Worm (Caenorhabditis elegans) whole organism, L4 larva: ENCODE data around the gene Y53C12B.1.

Experiments
- D1046.2 ChIP-seq: fragments of 200-800 bp; sonication (Bioruptor generic); IDR thresholded peaks from 2 replicates; pipeline ENCODE4 v1.3.6; 2022; ENCODE audit warnings: missing genetic modification characterization, missing compliant biosample characterization
- F37D6.2 ChIP-seq: sonication (generic microtip); optimal IDR thresholded peaks from 2 replicates; lab custom pipeline; 2016; ENCODE audit warnings: mild to moderate bottlenecking, missing genetic modification characterization, missing compliant biosample characterization
- F49E8.2 ChIP-seq: sonication (generic microtip); optimal IDR thresholded peaks from 2 replicates; lab custom pipeline; 2016; ENCODE audit warnings: missing compliant biosample characterization, mild to moderate bottlenecking, missing genetic modification characterization, borderline replicate concordance
- R02D3.7 ChIP-seq: fragments of 150-350 bp; sonication (generic microtip); optimal IDR thresholded peaks from 3 replicates; lab custom pipeline; 2014; ENCODE audit warnings: missing biosample characterization, missing genetic modification characterization
- T26A8.4 ChIP-seq: fragments of 200-800 bp; sonication (Bioruptor generic); IDR thresholded peaks from 2 replicates; pipeline ENCODE4 v1.3.6; 2022; ENCODE audit warnings: missing genetic modification characterization, missing compliant biosample characterization
- Y48G9A.11 ChIP-seq: fragments of 200-800 bp; sonication (Bioruptor generic); IDR thresholded peaks from 2 replicates; pipeline ENCODE4 v1.3.6; 2022; ENCODE audit warnings: missing genetic modification reagents, missing genetic modification characterization, missing compliant biosample characterization
- ZK337.2 ChIP-seq: fragments of 200-800 bp; sonication (Bioruptor generic); IDR thresholded peaks from 2 replicates; pipeline ENCODE4 v1.3.6; 2022; ENCODE audit warnings: missing genetic modification reagents, missing genetic modification characterization, missing compliant biosample characterization
- ZK546.5 ChIP-seq, 2 experiments: sonication (generic microtip); optimal IDR thresholded peaks; 2 replicates each; lab custom pipeline; 2017; ENCODE audit warnings: missing biosample characterization in 2 of 2, missing genetic modification characterization in 2 of 2
- aha-1 ChIP-seq: fragments of 150-350 bp; peaks from one replicate; lab custom pipeline; 2014; ENCODE audit warnings: missing biosample characterization, missing genetic modification characterization
- aly-2 ChIP-seq: sonication (generic microtip); optimal IDR thresholded peaks from 2 replicates; lab custom pipeline; 2018; ENCODE audit warnings: missing biosample characterization, missing genetic modification characterization
- ama-1 ChIP-seq: fragments of 150-350 bp; optimal IDR thresholded peaks from 2 replicates; lab custom pipeline; 2014; ENCODE audit warnings: inconsistent platforms, mixed read lengths
- ceh-20 ChIP-seq: fragments of 200-800 bp; sonication (Bioruptor generic); IDR thresholded peaks from 2 replicates; pipeline ENCODE4 v1.3.6; 2022; ENCODE audit warnings: missing genetic modification reagents, missing genetic modification characterization, missing compliant biosample characterization
- ceh-28 ChIP-seq: fragments of 150-350 bp; optimal IDR thresholded peaks from 2 replicates; lab custom pipeline; 2014; ENCODE audit warnings: missing biosample characterization, missing genetic modification reagents, missing genetic modification characterization
- cey-2 ChIP-seq: sonication (generic microtip); optimal IDR thresholded peaks from 3 replicates; lab custom pipeline; 2017; ENCODE audit warnings: missing genetic modification characterization, mild to moderate bottlenecking, missing compliant biosample characterization, antibody characterized with exemption, borderline replicate concordance; ENCODE audit not compliant: insufficient read depth
- daf-19 ChIP-seq: fragments of 200-800 bp; sonication (Bioruptor generic); conservative IDR thresholded peaks from 2 replicates; pipeline ENCODE4 v1.3.6; 2022; ENCODE audit warnings: missing genetic modification characterization, missing compliant biosample characterization
- daf-8 ChIP-seq: fragments of 200-800 bp; sonication (Bioruptor generic); IDR thresholded peaks from 2 replicates; pipeline ENCODE4 v1.3.6; 2022; ENCODE audit warnings: missing genetic modification characterization, missing compliant biosample characterization
- dmd-6 ChIP-seq: fragments of 200-800 bp; sonication (Bioruptor generic); IDR thresholded peaks from 2 replicates; pipeline ENCODE4 v1.3.6; 2022; ENCODE audit warnings: missing genetic modification reagents, missing genetic modification characterization, missing compliant biosample characterization
- dpl-1 ChIP-seq: fragments of 150-350 bp; optimal IDR thresholded peaks from 2 replicates; lab custom pipeline; 2014; ENCODE audit warnings: missing biosample characterization, missing genetic modification reagents, missing genetic modification characterization
- dve-1 ChIP-seq: sonication (generic microtip); optimal IDR thresholded peaks from 2 replicates; lab custom pipeline; 2017; ENCODE audit warnings: antibody characterized with exemption, mild to moderate bottlenecking, missing genetic modification characterization, missing compliant biosample characterization; ENCODE audit not compliant: insufficient read depth
- fos-1 ChIP-seq: fragments of 150-350 bp; optimal IDR thresholded peaks from 2 replicates; lab custom pipeline; 2014; ENCODE audit warnings: missing biosample characterization, missing genetic modification characterization
- jun-1 ChIP-seq: fragments of 150-350 bp; optimal IDR thresholded peaks from 2 replicates; lab custom pipeline; 2014; ENCODE audit warnings: missing biosample characterization, missing genetic modification reagents, missing genetic modification characterization
- lim-7 ChIP-seq: fragments of 200-800 bp; sonication (Bioruptor generic); IDR thresholded peaks from 2 replicates; pipeline ENCODE4 v1.3.6; 2022; ENCODE audit warnings: missing genetic modification characterization, missing compliant biosample characterization
- lin-13 ChIP-seq: fragments of 150-350 bp; optimal IDR thresholded peaks from 2 replicates; lab custom pipeline; 2014; ENCODE audit warnings: missing biosample characterization, missing genetic modification reagents, missing genetic modification characterization
- lin-38 ChIP-seq: fragments of 200-800 bp; sonication (Bioruptor generic); IDR thresholded peaks from 2 replicates; pipeline ENCODE4 v1.3.6; 2022; ENCODE audit warnings: missing genetic modification reagents, missing genetic modification characterization, missing compliant biosample characterization
- lsy-2 ChIP-seq, 2 experiments: fragments of 150-350 bp in 1 of 2; sonication (generic microtip) in 1 of 2; optimal IDR thresholded peaks; 2 replicates each; lab custom pipeline; 2014 to 2017; ENCODE audit warnings: missing biosample characterization in 2 of 2, missing genetic modification characterization in 2 of 2
- mep-1 ChIP-seq: fragments of 150-350 bp; sonication (generic microtip); optimal IDR thresholded peaks from 3 replicates; lab custom pipeline; 2014; ENCODE audit warnings: missing biosample characterization, missing genetic modification characterization
- mxl-2 ChIP-seq: fragments of 200-800 bp; sonication (Bioruptor generic); conservative IDR thresholded peaks from 2 replicates; pipeline ENCODE4 v1.3.6; 2022; ENCODE audit warnings: missing genetic modification reagents, missing genetic modification characterization, missing compliant biosample characterization
- mxl-3 ChIP-seq: fragments of 200-800 bp; sonication (Bioruptor generic); optimal IDR thresholded peaks from 2 replicates; lab custom pipeline; 2018; ENCODE audit warnings: mild to moderate bottlenecking, missing genetic modification characterization, missing compliant biosample characterization
- nhr-11 ChIP-seq: fragments of 150-350 bp; optimal IDR thresholded peaks from 2 replicates; lab custom pipeline; 2014; ENCODE audit warnings: missing biosample characterization, missing genetic modification characterization
- nhr-111 ChIP-seq: fragments of 200-800 bp; sonication (Bioruptor generic); optimal IDR thresholded peaks from 2 replicates; lab custom pipeline; 2018; ENCODE audit warnings: mild to moderate bottlenecking, missing genetic modification characterization, missing compliant biosample characterization
- nhr-237 ChIP-seq: sonication (generic microtip); optimal IDR thresholded peaks from 2 replicates; lab custom pipeline; 2017; ENCODE audit warnings: missing biosample characterization, missing genetic modification characterization
- nhr-28 ChIP-seq: fragments of 150-350 bp; optimal IDR thresholded peaks from 2 replicates; lab custom pipeline; 2014; ENCODE audit warnings: missing biosample characterization, missing genetic modification characterization
- nhr-41 ChIP-seq: fragments of 200-800 bp; sonication (Bioruptor generic); IDR thresholded peaks from 2 replicates; pipeline ENCODE4 v1.3.6; 2022; ENCODE audit warnings: missing genetic modification reagents, missing genetic modification characterization, missing compliant biosample characterization
- nhr-76 ChIP-seq: fragments of 150-350 bp; optimal IDR thresholded peaks from 2 replicates; lab custom pipeline; 2014; ENCODE audit warnings: missing biosample characterization, missing genetic modification characterization
- pha-4 ChIP-seq, 2 experiments: fragments of 150-350 bp in 1 of 2; fragments of 200-800 bp in 1 of 2; sonication (Bioruptor generic) in 1 of 2; IDR thresholded peaks in 1 of 2; optimal IDR thresholded peaks in 1 of 2; 2 replicates each; pipeline versions ENCODE4 v1.3.6 to Lab custom; 2014 to 2022; ENCODE audit warnings: missing genetic modification characterization in 2 of 2, missing genetic modification reagents in 2 of 2, missing biosample characterization in 1 of 2, missing compliant biosample characterization in 1 of 2
- php-3 ChIP-seq: fragments of 200-800 bp; sonication (Bioruptor generic); IDR thresholded peaks from 2 replicates; pipeline ENCODE4 v1.3.6; 2022; ENCODE audit warnings: missing genetic modification reagents, missing genetic modification characterization, missing compliant biosample characterization
- pqm-1 ChIP-seq: sonication (generic microtip); optimal IDR thresholded peaks from 2 replicates; lab custom pipeline; 2017; ENCODE audit warnings: missing biosample characterization, missing genetic modification characterization
- set-16 ChIP-seq: fragments of 200-800 bp; sonication (Bioruptor generic); IDR thresholded peaks from 2 replicates; pipeline ENCODE4 v1.3.6; 2022; ENCODE audit warnings: missing genetic modification reagents, missing genetic modification characterization, missing compliant biosample characterization
- spr-1 ChIP-seq: sonication (generic microtip); optimal IDR thresholded peaks from 2 replicates; lab custom pipeline; 2016; ENCODE audit warnings: mild to moderate bottlenecking, missing genetic modification characterization, missing compliant biosample characterization
- unc-39 ChIP-seq: sonication (generic microtip); optimal IDR thresholded peaks from 2 replicates; lab custom pipeline; 2017; ENCODE audit warnings: missing biosample characterization, missing genetic modification characterization
- vab-7 ChIP-seq: fragments of 200-800 bp; sonication (Bioruptor generic); IDR thresholded peaks from 2 replicates; pipeline ENCODE4 v1.3.6; 2022; ENCODE audit warnings: missing genetic modification reagents, missing genetic modification characterization, missing compliant biosample characterization
- ztf-11 ChIP-seq: fragments of 150-350 bp; optimal IDR thresholded peaks from 2 replicates; lab custom pipeline; 2014; ENCODE audit warnings: missing biosample characterization, missing genetic modification characterization
- ztf-7 ChIP-seq: fragments of 150-350 bp; optimal IDR thresholded peaks from 2 replicates; lab custom pipeline; 2014; ENCODE audit warnings: missing biosample characterization, missing genetic modification characterization

Y53C12B.1 gene

ce11 chrII:9774653-9775052 lies 28.8 kb upstream of the Y53C12B.1 start (continued):
- TF ChIP-seq ztf-11 (tag; lab: Kevin White, UChicago) = no peak
- peak; percentile 55; the same call in 1 of the 2 replicates for TF ChIP-seq ZK337.2 (GFP tag; lab: Robert Waterston, UW)
- peak; percentile 91 for TF ChIP-seq vab-7 (GFP tag; lab: Robert Waterston, UW)
- peak; percentile 86 for TF ChIP-seq pha-4 (GFP tag; IDR thresholded peaks at IDR 0.05; lab: Robert Waterston, UW)
- TF ChIP-seq pha-4 (tag; optimal IDR thresholded peaks at IDR 0.05; lab: Kevin White, UChicago) = no peak
- no peak for TF ChIP-seq aly-2 (tag; lab: Kevin White, UChicago)
- TF ChIP-seq lsy-2 (tag; optimal IDR thresholded peaks at IDR 0.05; lab: Kevin White, UChicago) = peak in 1 of 2 experiments; percentile 66
- peak; percentile 51 for TF ChIP-seq F37D6.2 (tag; lab: Kevin White, UChicago)
- TF ChIP-seq aha-1 = peak; percentile 98
- peak; percentile 95 for TF ChIP-seq lim-7 (GFP tag; lab: Robert Waterston, UW)
- TF ChIP-seq nhr-111 (GFP tag; lab: Kevin White, UChicago) = peak; percentile 29
- peak; percentile 72 for TF ChIP-seq spr-1 (tag; lab: Kevin White, UChicago)
- peak; percentile 63 for TF ChIP-seq mep-1
- 0 out of 2 replicates have a peak, but pooled peaks have one; percentile 25 for TF ChIP-seq mxl-2 (GFP tag; lab: Robert Waterston, UW)
- peak; percentile 36 for TF ChIP-seq dpl-1
- peak; percentile 53 for TF ChIP-seq mxl-3 (GFP tag; lab: Kevin White, UChicago)

DNA sequence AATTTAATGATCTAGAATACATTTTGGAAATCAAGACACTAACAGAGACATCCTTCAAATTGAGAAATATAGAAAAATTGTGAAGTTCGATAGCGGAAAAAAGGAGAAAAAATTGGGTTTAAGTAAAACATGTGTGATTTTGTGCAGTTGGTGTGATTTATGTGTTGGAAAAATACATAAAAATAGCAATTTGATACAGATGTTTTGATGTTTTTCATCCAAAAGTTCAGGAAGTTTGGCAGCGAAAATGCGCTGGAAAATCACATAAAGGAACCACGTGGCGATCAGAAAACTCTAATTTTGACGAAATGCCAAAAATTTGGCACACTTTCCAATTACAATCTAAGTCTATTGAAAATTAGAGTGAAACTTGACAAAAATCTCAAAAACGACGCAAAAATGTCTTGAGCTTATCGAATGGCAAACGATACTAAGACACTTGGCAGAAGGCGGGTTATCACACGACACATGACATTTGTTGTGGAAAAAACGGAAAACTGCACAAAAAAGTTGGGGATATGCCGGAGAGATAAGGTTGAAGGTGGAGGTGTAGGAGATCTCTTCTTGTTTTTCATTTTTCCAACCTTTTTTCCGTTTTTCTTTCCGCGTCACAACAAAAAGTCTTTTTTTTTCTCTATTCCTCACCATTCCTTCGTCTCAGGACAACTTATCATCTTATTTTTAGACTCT lies 28.2 kb upstream of the Y53C12B.1 start, which contains the start of gene ZK1321.4:
Gene ZK1321.4, minus strand, starts transcription at position 51 of the 690 bp plus-strand sequence.
- TF ChIP-seq lin-13 (GFP tag; lab: Kevin White, UChicago) (no peak), Y48G9A.11 (no peak), ceh-20 (GFP tag; lab: Robert Waterston, UW) (no peak), mxl-2 (GFP tag; lab: Robert Waterston, UW) (no peak), nhr-41 (no peak), nhr-11 (tag; lab: Kevin White, UChicago) (peak; percentile 12)
- TF ChIP-seq, all 104 proteins: peak for 1

DNA sequence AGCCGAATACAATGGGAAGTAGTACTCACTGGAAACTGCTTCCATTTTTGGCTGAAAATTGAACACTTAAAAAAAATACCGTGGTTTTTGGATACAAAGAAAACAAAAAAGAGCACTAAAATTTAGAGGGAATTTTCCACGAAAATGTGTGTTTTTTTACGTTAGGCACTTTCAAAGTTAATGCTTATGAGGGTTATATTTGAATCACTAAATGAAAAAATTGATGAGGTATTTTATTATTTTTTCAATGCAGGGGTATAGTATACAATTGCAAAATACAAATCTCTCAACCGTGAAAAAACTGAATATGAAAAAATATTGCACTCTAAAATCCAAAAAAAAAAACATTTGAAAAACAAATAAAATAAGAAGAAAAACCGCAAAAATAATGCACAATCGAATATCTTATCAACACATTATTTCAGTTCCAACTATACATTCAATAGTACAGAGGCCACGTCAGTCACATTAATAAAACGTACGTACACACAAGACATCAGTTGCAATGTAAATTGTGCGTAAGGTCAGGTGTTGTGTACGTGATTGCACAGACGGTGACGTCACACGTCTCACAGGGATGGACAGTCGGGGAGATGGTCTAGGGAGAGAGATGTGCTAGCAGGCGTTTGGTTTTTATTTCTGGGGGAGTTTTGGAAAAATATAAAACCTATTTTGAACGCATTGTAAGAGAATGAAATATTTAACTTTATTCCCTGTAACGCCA lies 24.1 kb upstream of the Y53C12B.1 start, which contains the start of gene aqp-10:
Gene aqp-10, minus strand, starts transcription at position 51 of the 724 bp plus-strand sequence.
- TF ChIP-seq nhr-41 (no peak), spr-1 (tag; lab: Kevin White, UChicago) (peak; percentile 15), ceh-20 (GFP tag; lab: Robert Waterston, UW) (no peak), lin-38 (GFP tag; lab: Robert Waterston, UW) (peak; percentile 51), cey-2 (tag; lab: Kevin White, UChicago) (no peak), nhr-28 (peak; percentile 70), nhr-76 (tag; lab: Kevin White, UChicago) (no peak), dmd-6 (GFP tag; lab: Robert Waterston, UW) (peak; percentile 79), nhr-111 (GFP tag; lab: Kevin White, UChicago) (no peak), daf-19 (GFP tag; lab: Robert Waterston, UW) (no peak), daf-8 (GFP tag; lab: Robert Waterston, UW) (no peak), php-3 (GFP tag; lab: Robert Waterston, UW) (0 out of 2 replicates have a peak, but pooled peaks have one; percentile 42), ama-1 (lab: Kevin White, UChicago) (no peak), set-16 (no peak), F49E8.2 (tag; lab: Kevin White, UChicago) (no peak), aha-1 (peak; percentile 86), ZK546.5 (tag; optimal IDR thresholded peaks at IDR 0.05; lab: Kevin White, UChicago) (no peak), jun-1 (tag; lab: Kevin White, UChicago) (no peak), pqm-1 (tag; lab: Kevin White, UChicago) (peak; percentile 73), dve-1 (tag; lab: Kevin White, UChicago) (peak; percentile 71), fos-1 (no peak), T26A8.4 (GFP tag; lab: Robert Waterston, UW) (peak; percentile 81), D1046.2 (GFP tag; lab: Robert Waterston, UW) (no peak), dpl-1 (peak; percentile 49), unc-39 (tag; lab: Kevin White, UChicago) (no peak), F37D6.2 (tag; lab: Kevin White, UChicago) (no peak), mxl-3 (GFP tag; lab: Kevin White, UChicago) (peak; percentile 5), ceh-28 (tag; lab: Kevin White, UChicago) (no peak), nhr-237 (tag; lab: Kevin White, UChicago) (no peak), R02D3.7 (tag; lab: Kevin White, UChicago) (no peak), lim-7 (GFP tag; lab: Robert Waterston, UW) (no peak), pha-4 (GFP tag; IDR thresholded peaks at IDR 0.05; lab: Robert Waterston, UW) (no peak), pha-4 (tag; optimal IDR thresholded peaks at IDR 0.05; lab: Kevin White, UChicago) (peak; percentile 14), ztf-7 (no peak)
